Fruit fly (Drosophila melanogaster): Measurements from ENCODE around the gene ATPsynGL.

Gene ATPsynGL

dm6 chr2L:7703534-7703933, 43.5 kb upstream of the ATPsynGL start (continued):
- TF ChIP-seq grau (tag; optimal IDR thresholded peaks at IDR 0.05) = peak; percentile 57
- no peak for TF ChIP-seq CG8478 (optimal IDR thresholded peaks at IDR 0.05)
- TF ChIP-seq Rfx (GFP tag; IDR thresholded peaks at IDR 0.05) = peak; percentile 50
- no peak for TF ChIP-seq stwl (tag; optimal IDR thresholded peaks at IDR 0.05)
- TF ChIP-seq CG12391 (tag; optimal IDR thresholded peaks at IDR 0.05) = no peak
- TF ChIP-seq lmd (GFP tag; IDR thresholded peaks at IDR 0.05) = no peak; the same call in 1 of the 2 replicates
- no peak for TF ChIP-seq CG34224 (GFP tag; IDR thresholded peaks at IDR 0.05; ENCODE audit: partially characterized antibody)
- TF ChIP-seq Hey (tag; optimal IDR thresholded peaks at IDR 0.05) = no peak
- TF ChIP-seq ftz-f1 (GFP tag; optimal IDR thresholded peaks at IDR 0.05) = no peak
- TF ChIP-seq Hsf (GFP tag; optimal IDR thresholded peaks at IDR 0.05) = no peak
- TF ChIP-seq CG13424 (tag; optimal IDR thresholded peaks at IDR 0.05) = no peak
- TF ChIP-seq fu2 (GFP tag; optimal IDR thresholded peaks at IDR 0.05) = no peak
- TF ChIP-seq sd (tag; optimal IDR thresholded peaks at IDR 0.05) = peak; percentile 19
- no peak for TF ChIP-seq bbx (GFP tag; IDR thresholded peaks at IDR 0.05; ENCODE audit: partially characterized antibody)
- TF ChIP-seq CG10565 (GFP tag; optimal IDR thresholded peaks at IDR 0.05) = no peak
- no peak for TF ChIP-seq Eip74EF (GFP tag; optimal IDR thresholded peaks at IDR 0.05)
- no peak for TF ChIP-seq pum (GFP tag; optimal IDR thresholded peaks at IDR 0.05)
- TF ChIP-seq zfh2 (GFP tag; optimal IDR thresholded peaks at IDR 0.05) = peak; percentile 10
- no peak for TF ChIP-seq grn (GFP tag; optimal IDR thresholded peaks at IDR 0.05)
- TF ChIP-seq CG2889 (GFP tag; IDR thresholded peaks at IDR 0.05) = 0 out of 3 replicates have a peak, but pooled peaks have one; percentile 29
- TF ChIP-seq esg (GFP tag; conservative IDR thresholded peaks at IDR 0.05) = no peak
- TF ChIP-seq lab (GFP tag; optimal IDR thresholded peaks at IDR 0.05) = peak; percentile 23
- TF ChIP-seq en (GFP tag; optimal IDR thresholded peaks at IDR 0.05) = no peak
- no peak for TF ChIP-seq HLH54F (GFP tag; optimal IDR thresholded peaks at IDR 0.05)
- no peak for TF ChIP-seq tx (GFP tag; optimal IDR thresholded peaks at IDR 0.05)
- TF ChIP-seq Ets97D (GFP tag; optimal IDR thresholded peaks at IDR 0.05) = no peak
- no peak for TF ChIP-seq mirr (GFP tag; optimal IDR thresholded peaks at IDR 0.05)
- peak; percentile 11 for TF ChIP-seq fd3F (GFP tag; optimal IDR thresholded peaks at IDR 0.05)
- TF ChIP-seq CG4730 (GFP tag; IDR thresholded peaks at IDR 0.05) = no peak
- no peak for TF ChIP-seq z (GFP tag; IDR thresholded peaks at IDR 0.05)
- TF ChIP-seq E2f1 (GFP tag; IDR thresholded peaks at IDR 0.05) = no peak
- TF ChIP-seq CG13894 (tag; optimal IDR thresholded peaks at IDR 0.05) = no peak
- TF ChIP-seq ato (GFP tag; IDR thresholded peaks at IDR 0.05; ENCODE audit: partially characterized antibody) = no peak
- TF ChIP-seq CG3847 (GFP tag; IDR thresholded peaks at IDR 0.05) = no peak; the same call in 1 of the 2 replicates
- TF ChIP-seq tup (GFP tag; optimal IDR thresholded peaks at IDR 0.05) = no peak
- no peak for TF ChIP-seq salm (tag; optimal IDR thresholded peaks at IDR 0.05)
- TF ChIP-seq CG6689 (GFP tag; IDR thresholded peaks at IDR 0.05) = peak; percentile 18; the same call in 1 of the 2 replicates
- TF ChIP-seq CG2875 (GFP tag; optimal IDR thresholded peaks at IDR 0.05) = no peak
- TF ChIP-seq Antp (GFP tag; optimal IDR thresholded peaks at IDR 0.05) = no peak
- no peak; the same call in 2 of the 3 replicates for TF ChIP-seq row (GFP tag; IDR thresholded peaks at IDR 0.05)
- TF ChIP-seq Ets65A (GFP tag) = no peak
- TF ChIP-seq odd (GFP tag; optimal IDR thresholded peaks at IDR 0.05) = no peak
- peak in 1 of 2 experiments; percentile 42 for TF ChIP-seq dpn (GFP tag; optimal IDR thresholded peaks at IDR 0.05)
- peak; percentile 14; the same call in 1 of the 2 replicates for TF ChIP-seq ranshi (GFP tag; IDR thresholded peaks at IDR 0.05)
- no peak for TF ChIP-seq jigr1 (GFP tag; IDR thresholded peaks at IDR 0.05)
- peak; percentile 40; the same call in 1 of the 2 replicates for TF ChIP-seq CG11247 (GFP tag; IDR thresholded peaks at IDR 0.05)
- TF ChIP-seq CG6791 (GFP tag; IDR thresholded peaks at IDR 0.05; ENCODE audit: partially characterized antibody) = no peak
- no peak for TF ChIP-seq pan (optimal IDR thresholded peaks at IDR 0.05)
- no peak for TF ChIP-seq pan (GFP tag; optimal IDR thresholded peaks at IDR 0.05 in 1 of 2, IDR thresholded peaks at IDR 0.05 in 1 of 2)
- TF ChIP-seq emc (GFP tag; optimal IDR thresholded peaks at IDR 0.05) = no peak
- TF ChIP-seq NfI (GFP tag; optimal IDR thresholded peaks at IDR 0.05) = peak; percentile 45
- no peak for TF ChIP-seq nerfin-2 (GFP tag; IDR thresholded peaks at IDR 0.05; ENCODE audit: partially characterized antibody)

Measured in whole organism, embryonic.